Worm (Caenorhabditis elegans): ENCODE measurements around the gene btb-19.

btb-19 gene

ce11 chrII:14561549-14562115 is 39.7 kb upstream of the btb-19 start, which contains the start of gene mog-4 (continued):
- peak; percentile 65 for TF ChIP-seq fkh-10 (GFP tag; optimal IDR thresholded peaks at IDR 0.05)
- peak; percentile 67 for TF ChIP-seq hlh-4 (tag; optimal IDR thresholded peaks at IDR 0.05)
- TF ChIP-seq ceh-63 (GFP tag; optimal IDR thresholded peaks at IDR 0.05) = peak; percentile 93
- peak; percentile 96 for TF ChIP-seq rnt-1 (tag; optimal IDR thresholded peaks at IDR 0.05)
- peak; percentile 74 for TF ChIP-seq jun-1 (tag; optimal IDR thresholded peaks at IDR 0.05)
- TF ChIP-seq nhr-47 (tag; optimal IDR thresholded peaks at IDR 0.05) = peak; percentile 99
- peak; percentile 100 for TF ChIP-seq isw-1 (GFP tag; IDR thresholded peaks at IDR 0.05)
- peak; percentile 26 for TF ChIP-seq fos-1 (tag; optimal IDR thresholded peaks at IDR 0.05)
- peak; percentile 97 for TF ChIP-seq tbx-2 (tag; optimal IDR thresholded peaks at IDR 0.05)
- peak; percentile 59 for TF ChIP-seq Y116A8C.19 (tag; optimal IDR thresholded peaks at IDR 0.05; ENCODE audit: borderline replicate concordance)
- peak; percentile 96 for TF ChIP-seq egl-13 (tag; optimal IDR thresholded peaks at IDR 0.05)
- peak; percentile 33 for TF ChIP-seq skn-1 (tag; optimal IDR thresholded peaks at IDR 0.05)
- TF ChIP-seq ceh-90 (tag; optimal IDR thresholded peaks at IDR 0.05) = peak; percentile 82
- TF ChIP-seq lir-3 (tag; optimal IDR thresholded peaks at IDR 0.05; ENCODE audit: poor library complexity) = peak; percentile 99
- TF ChIP-seq dsc-1 (tag; optimal IDR thresholded peaks at IDR 0.05) = peak; percentile 98
- TF ChIP-seq nhr-237 (tag; optimal IDR thresholded peaks at IDR 0.05) = peak; percentile 46

ce11 chrII:14555019-14555418 is 33.1 kb upstream of the btb-19 start:
- no peak for TF ChIP-seq alr-1 (tag; optimal IDR thresholded peaks at IDR 0.05; ENCODE audit: borderline replicate concordance)
- TF ChIP-seq efl-1 (optimal IDR thresholded peaks at IDR 0.05) = no peak
- TF ChIP-seq efl-1 (GFP tag; optimal IDR thresholded peaks at IDR 0.05 in 1 of 2) = no peak
- TF ChIP-seq fkh-10 (GFP tag; optimal IDR thresholded peaks at IDR 0.05) = peak; percentile 55

DNA sequence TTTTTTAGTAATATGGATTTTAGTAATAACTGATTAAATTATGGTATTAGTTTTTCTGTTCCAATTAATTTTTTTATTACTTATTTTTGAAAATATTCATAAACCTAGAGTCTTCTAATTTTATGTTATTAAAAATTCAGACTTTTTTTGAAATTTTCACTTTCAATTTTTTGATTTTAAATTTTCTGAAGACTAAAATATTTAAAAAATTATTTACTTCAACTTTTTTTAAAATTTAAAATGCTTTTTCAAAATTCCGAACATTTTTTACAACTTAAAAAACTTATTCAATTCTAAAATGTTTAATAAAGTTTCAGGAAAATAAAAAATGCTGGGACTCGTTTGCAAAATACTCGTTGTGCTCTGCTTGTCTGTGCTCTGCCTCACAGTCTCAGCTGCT is 28.7 kb upstream of the btb-19 start, which contains the start of gene nlp-41:
Gene nlp-41 (plus strand): TSS at position 301 of the 400 bp plus-strand sequence.
- TF ChIP-seq ztf-11 (tag; optimal IDR thresholded peaks at IDR 0.05) (no peak), elt-2 (tag; optimal IDR thresholded peaks at IDR 0.05) (no peak), skn-1 (tag; optimal IDR thresholded peaks at IDR 0.05) (no peak), zip-4 (GFP tag; optimal IDR thresholded peaks at IDR 0.05) (no peak), hpl-2 (GFP tag; optimal IDR thresholded peaks at IDR 0.05) (no peak), rnt-1 (tag; optimal IDR thresholded peaks at IDR 0.05) (no peak), mdl-1 (tag; optimal IDR thresholded peaks at IDR 0.05) (no peak), dpl-1 (GFP tag; optimal IDR thresholded peaks at IDR 0.05) (no peak), tlp-1 (tag; optimal IDR thresholded peaks at IDR 0.05) (no peak), ets-5 (GFP tag; IDR thresholded peaks at IDR 0.05) (no peak), lsy-2 (tag; optimal IDR thresholded peaks at IDR 0.05) (no peak), mef-2 (tag; optimal IDR thresholded peaks at IDR 0.05) (no peak), ceh-82 (tag; optimal IDR thresholded peaks at IDR 0.05) (no peak), snpc-4 (tag; optimal IDR thresholded peaks at IDR 0.05) (no peak), sptf-1 (tag; optimal IDR thresholded peaks at IDR 0.05) (no peak)

- TF ChIP-seq skn-1 (tag; optimal IDR thresholded peaks at IDR 0.05) = no peak
- TF ChIP-seq unc-98 (GFP tag; IDR thresholded peaks at IDR 0.05) = no peak
- TF ChIP-seq mep-1 (tag; optimal IDR thresholded peaks at IDR 0.05) = no peak
- TF ChIP-seq unc-130 (tag; optimal IDR thresholded peaks at IDR 0.05) = no peak
- TF ChIP-seq vab-15 (tag; optimal IDR thresholded peaks at IDR 0.05) = no peak
- no peak for TF ChIP-seq zip-4 (GFP tag; optimal IDR thresholded peaks at IDR 0.05)
- no peak for TF ChIP-seq unc-30 (tag; optimal IDR thresholded peaks at IDR 0.05)
- no peak for TF ChIP-seq tbx-2 (tag; optimal IDR thresholded peaks at IDR 0.05)
- peak; percentile 81 for TF ChIP-seq dsc-1 (tag; optimal IDR thresholded peaks at IDR 0.05)
- TF ChIP-seq nhr-71 (tag; optimal IDR thresholded peaks at IDR 0.05) = no peak
- no peak for TF ChIP-seq mef-2 (tag; optimal IDR thresholded peaks at IDR 0.05)
- no peak for TF ChIP-seq nhr-28 (tag; optimal IDR thresholded peaks at IDR 0.05)
- TF ChIP-seq egl-13 (tag; optimal IDR thresholded peaks at IDR 0.05) = peak; percentile 28
- no peak for TF ChIP-seq tlp-1 (tag; optimal IDR thresholded peaks at IDR 0.05)
- no peak for TF ChIP-seq alr-1 (tag; optimal IDR thresholded peaks at IDR 0.05; ENCODE audit: borderline replicate concordance)
- no peak for TF ChIP-seq aha-1 (tag; optimal IDR thresholded peaks at IDR 0.05)
Observed at ce11 chrII:14548691-14549090, 26.8 kb upstream of the btb-19 start, which contains the start of gene gcy-29. Gene gcy-29, minus strand, starts transcription at chrII:14548791.

Data from whole organism, L1 larva.